Fruit fly (Drosophila melanogaster) Kc167 (cell line): ENCODE data around the gene fiz.

ENCODE experiments used
- Myc ChIP-seq: fragments of >200 bp; optimal IDR thresholded peaks from 2 replicates; lab custom pipeline; 2017; ENCODE audit warnings: missing external identifiers
- h ChIP-seq: fragments of >200 bp; optimal IDR thresholded peaks from 3 replicates; lab custom pipeline; 2018; ENCODE audit warnings: missing external identifiers
- insv ChIP-seq: fragments of >200 bp; optimal IDR thresholded peaks from 3 replicates; lab custom pipeline; 2018; ENCODE audit warnings: missing external identifiers

- no peak for TF ChIP-seq Myc
- no peak for TF ChIP-seq h (lab: Kevin White, UChicago)
- TF ChIP-seq insv (lab: Kevin White, UChicago), result no peak
Measured at dm6 chrX:14857883-14858282, 51.6 kb downstream of the fiz start.
